Worm (Caenorhabditis elegans) whole organism, L1 larva: ENCODE results near the gene cyp-29A4.

Experiments used
- C16A3.4 ChIP-seq: fragments of 150-350 bp; optimal IDR thresholded peaks from 2 replicates; lab custom pipeline; 2014; ENCODE audit warnings: missing biosample characterization, missing genetic modification characterization
- F16B12.6 ChIP-seq: fragments of 150-350 bp; optimal IDR thresholded peaks from 2 replicates; lab custom pipeline; 2014; ENCODE audit warnings: missing biosample characterization, missing genetic modification characterization
- Y116A8C.19 ChIP-seq: sonication (generic microtip); optimal IDR thresholded peaks from 2 replicates; lab custom pipeline; 2016; ENCODE audit warnings: missing compliant biosample characterization, missing genetic modification characterization, borderline replicate concordance
- alr-1 ChIP-seq: fragments of 200-800 bp; sonication (Bioruptor generic); optimal IDR thresholded peaks from 2 replicates; lab custom pipeline; 2018; ENCODE audit warnings: borderline replicate concordance, mild to moderate bottlenecking, missing genetic modification characterization, missing compliant biosample characterization
- aly-2 ChIP-seq: fragments of 150-350 bp; optimal IDR thresholded peaks from 2 replicates; lab custom pipeline; 2014; ENCODE audit warnings: missing biosample characterization, missing genetic modification characterization
- ama-1 ChIP-seq: fragments of 150-350 bp; optimal IDR thresholded peaks from 2 replicates; lab custom pipeline; 2014
- blmp-1 ChIP-seq: fragments of 150-350 bp; optimal IDR thresholded peaks from 2 replicates; lab custom pipeline; 2014; ENCODE audit warnings: missing biosample characterization, missing genetic modification characterization
- ceh-63 ChIP-seq: fragments of 200-800 bp; sonication (Bioruptor generic); optimal IDR thresholded peaks from 2 replicates; lab custom pipeline; 2018; ENCODE audit warnings: mild to moderate bottlenecking, missing genetic modification characterization, missing compliant biosample characterization
- ceh-82 ChIP-seq, 3 experiments: fragments of 150-350 bp in 1 of 3; sonication (generic microtip) in 2 of 3; optimal IDR thresholded peaks; 2 replicates each; lab custom pipeline; 2014 to 2017; ENCODE audit warnings: missing biosample characterization in 3 of 3, missing genetic modification characterization in 3 of 3
- ceh-88 ChIP-seq: fragments of 200-800 bp; sonication (Bioruptor generic); IDR thresholded peaks from 2 replicates; pipeline ENCODE4 v1.3.6; 2022; ENCODE audit warnings: missing genetic modification characterization, missing compliant biosample characterization
- ceh-90 ChIP-seq: sonication (generic microtip); optimal IDR thresholded peaks from 2 replicates; lab custom pipeline; 2016; ENCODE audit warnings: missing genetic modification characterization, missing compliant biosample characterization
- efl-1 ChIP-seq, 4 experiments: fragments of 150-350 bp; optimal IDR thresholded peaks in 3 of 4; peaks in 1 of 4; 1 replicate in 1 of 4; 2 replicates in 3 of 4; lab custom pipeline; 2014; ENCODE audit warnings: missing biosample characterization in 2 of 4, missing genetic modification characterization in 2 of 4, missing genetic modification reagents in 2 of 4
- egl-27 ChIP-seq, 2 experiments: fragments of 150-350 bp in 1 of 2; sonication (generic microtip); optimal IDR thresholded peaks; 3 replicates each; lab custom pipeline; 2017 to 2018; ENCODE audit warnings: missing biosample characterization in 2 of 2, missing genetic modification characterization in 2 of 2, missing genetic modification reagents in 2 of 2
- elt-2 ChIP-seq: sonication (generic microtip); optimal IDR thresholded peaks from 2 replicates; lab custom pipeline; 2016; ENCODE audit warnings: missing genetic modification characterization, mild to moderate bottlenecking, inconsistent platforms, missing compliant biosample characterization, missing genetic modification reagents
- elt-3 ChIP-seq, 6 experiments: fragments of 150-350 bp in 1 of 6; sonication (generic microtip); optimal IDR thresholded peaks; 2 replicates each; lab custom pipeline; 2017 to 2018; ENCODE audit warnings: missing biosample characterization in 6 of 6, missing genetic modification characterization in 6 of 6, inconsistent platforms in 1 of 6
- ets-5 ChIP-seq: fragments of 200-800 bp; sonication (Bioruptor generic); IDR thresholded peaks from 2 replicates; pipeline ENCODE4 v1.3.6; 2022; ENCODE audit warnings: missing genetic modification characterization, missing compliant biosample characterization
- fkh-10 ChIP-seq: sonication (generic microtip); optimal IDR thresholded peaks from 2 replicates; lab custom pipeline; 2017; ENCODE audit warnings: missing biosample characterization, missing genetic modification reagents, missing genetic modification characterization
- fos-1 ChIP-seq: fragments of 150-350 bp; optimal IDR thresholded peaks from 2 replicates; lab custom pipeline; 2014; ENCODE audit warnings: missing biosample characterization, missing genetic modification characterization
- hlh-17 ChIP-seq: fragments of 200-800 bp; sonication (Bioruptor generic); optimal IDR thresholded peaks from 2 replicates; lab custom pipeline; 2018; ENCODE audit warnings: missing genetic modification characterization, mild to moderate bottlenecking, missing compliant biosample characterization, moderate library complexity, borderline replicate concordance
- irx-1 ChIP-seq: sonication (generic microtip); optimal IDR thresholded peaks from 2 replicates; lab custom pipeline; 2016; ENCODE audit warnings: missing genetic modification characterization, missing compliant biosample characterization
- jun-1 ChIP-seq: fragments of 150-350 bp; optimal IDR thresholded peaks from 2 replicates; lab custom pipeline; 2014; ENCODE audit warnings: missing biosample characterization, missing genetic modification reagents, missing genetic modification characterization
- lin-14 ChIP-seq: fragments of 200-800 bp; sonication (Bioruptor generic); optimal IDR thresholded peaks from 2 replicates; lab custom pipeline; 2018; ENCODE audit warnings: mild to moderate bottlenecking, missing genetic modification characterization, moderate library complexity, missing compliant biosample characterization
- lin-15B ChIP-seq: fragments of 150-350 bp; sonication (generic microtip); optimal IDR thresholded peaks from 3 replicates; lab custom pipeline; 2014; ENCODE audit warnings: missing biosample characterization, missing genetic modification characterization
- lin-35 ChIP-seq, 2 experiments: fragments of 150-350 bp; optimal IDR thresholded peaks; 2 replicates each; lab custom pipeline; 2014; ENCODE audit warnings: missing biosample characterization in 2 of 2, missing genetic modification characterization in 2 of 2, missing genetic modification reagents in 2 of 2
- lir-3 ChIP-seq: sonication (generic microtip); optimal IDR thresholded peaks from 2 replicates; lab custom pipeline; 2016; ENCODE audit warnings: mild to moderate bottlenecking, missing genetic modification characterization, moderate library complexity, missing compliant biosample characterization; ENCODE audit not compliant: poor library complexity
- mef-2 ChIP-seq: fragments of 150-350 bp; optimal IDR thresholded peaks from 2 replicates; lab custom pipeline; 2014; ENCODE audit warnings: missing biosample characterization, missing genetic modification characterization
- mep-1 ChIP-seq: fragments of 150-350 bp; optimal IDR thresholded peaks from 2 replicates; lab custom pipeline; 2014; ENCODE audit warnings: missing biosample characterization, missing genetic modification characterization
- nhr-12 ChIP-seq: sonication (generic microtip); optimal IDR thresholded peaks from 2 replicates; lab custom pipeline; 2017; ENCODE audit warnings: missing biosample characterization, missing genetic modification characterization
- nhr-19 ChIP-seq: fragments of 200-800 bp; sonication (Bioruptor generic); conservative IDR thresholded peaks from 2 replicates; pipeline ENCODE4 v1.3.6; 2022; ENCODE audit warnings: missing genetic modification characterization, missing compliant biosample characterization
- nhr-20 ChIP-seq: sonication (generic microtip); optimal IDR thresholded peaks from 2 replicates; lab custom pipeline; 2016; ENCODE audit warnings: mild to moderate bottlenecking, missing genetic modification characterization, missing compliant biosample characterization
- nhr-47 ChIP-seq: sonication (generic microtip); optimal IDR thresholded peaks from 2 replicates; lab custom pipeline; 2016; ENCODE audit warnings: mild to moderate bottlenecking, missing genetic modification characterization, moderate library complexity, missing compliant biosample characterization
- nhr-77 ChIP-seq: fragments of 150-350 bp; optimal IDR thresholded peaks from 2 replicates; lab custom pipeline; 2014; ENCODE audit warnings: missing biosample characterization, missing genetic modification characterization
- nhr-85 ChIP-seq: sonication (generic microtip); peaks from one replicate; lab custom pipeline; 2016; ENCODE audit warnings: missing genetic modification characterization, inconsistent platforms, missing compliant biosample characterization
- nhr-90 ChIP-seq: sonication (generic microtip); optimal IDR thresholded peaks from 2 replicates; lab custom pipeline; 2016; ENCODE audit warnings: mild to moderate bottlenecking, missing genetic modification characterization, missing compliant biosample characterization; ENCODE audit not compliant: poor library complexity
- pag-3 ChIP-seq: sonication (generic microtip); optimal IDR thresholded peaks from 2 replicates; lab custom pipeline; 2017; ENCODE audit warnings: missing genetic modification characterization, mild to moderate bottlenecking, missing compliant biosample characterization, antibody characterized with exemption, borderline replicate concordance; ENCODE audit not compliant: insufficient read depth
- pax-3 ChIP-seq: fragments of 200-800 bp; sonication (Bioruptor generic); optimal IDR thresholded peaks from 2 replicates; lab custom pipeline; 2018; ENCODE audit warnings: mild to moderate bottlenecking, missing genetic modification characterization, moderate library complexity, missing compliant biosample characterization
- pqm-1 ChIP-seq: sonication (generic microtip); optimal IDR thresholded peaks from 3 replicates; lab custom pipeline; 2017; ENCODE audit warnings: missing biosample characterization, missing genetic modification characterization
- rnt-1 ChIP-seq: sonication (generic microtip); optimal IDR thresholded peaks from 2 replicates; lab custom pipeline; 2016; ENCODE audit warnings: mild to moderate bottlenecking, missing genetic modification characterization, moderate library complexity, missing compliant biosample characterization
- skn-1 ChIP-seq: fragments of 150-350 bp; optimal IDR thresholded peaks from 2 replicates; lab custom pipeline; 2014; ENCODE audit warnings: missing biosample characterization, missing genetic modification characterization
- snpc-4 ChIP-seq: fragments of 150-350 bp; optimal IDR thresholded peaks from 2 replicates; lab custom pipeline; 2014; ENCODE audit warnings: missing biosample characterization, missing genetic modification characterization
- swsn-7 ChIP-seq: sonication (generic microtip); optimal IDR thresholded peaks from 2 replicates; lab custom pipeline; 2016; ENCODE audit warnings: missing genetic modification characterization, missing compliant biosample characterization
- tbx-2 ChIP-seq: sonication (generic microtip); optimal IDR thresholded peaks from 2 replicates; lab custom pipeline; 2016; ENCODE audit warnings: missing genetic modification characterization, missing compliant biosample characterization
- tlp-1 ChIP-seq: fragments of 150-350 bp; optimal IDR thresholded peaks from 2 replicates; lab custom pipeline; 2014; ENCODE audit warnings: missing biosample characterization, missing genetic modification characterization
- unc-130 ChIP-seq: fragments of 150-350 bp; optimal IDR thresholded peaks from 2 replicates; lab custom pipeline; 2017; ENCODE audit warnings: missing biosample characterization, missing genetic modification characterization, inconsistent platforms
- unc-86 ChIP-seq: sonication (generic microtip); optimal IDR thresholded peaks from 2 replicates; lab custom pipeline; 2016; ENCODE audit warnings: missing genetic modification characterization, missing compliant biosample characterization
- unc-98 ChIP-seq: fragments of 200-800 bp; sonication (Bioruptor generic); IDR thresholded peaks from 2 replicates; pipeline ENCODE4 v1.3.6; 2022; ENCODE audit warnings: missing genetic modification characterization, missing compliant biosample characterization
- xbp-1 ChIP-seq: sonication (generic microtip); optimal IDR thresholded peaks from 2 replicates; lab custom pipeline; 2016; ENCODE audit warnings: missing genetic modification characterization, missing compliant biosample characterization
- zag-1 ChIP-seq: fragments of 150-350 bp; optimal IDR thresholded peaks from 2 replicates; lab custom pipeline; 2014; ENCODE audit warnings: missing biosample characterization, missing genetic modification characterization
- zip-4 ChIP-seq: fragments of 200-800 bp; sonication (Bioruptor generic); optimal IDR thresholded peaks from 2 replicates; lab custom pipeline; 2018; ENCODE audit warnings: mild to moderate bottlenecking, missing genetic modification characterization, moderate library complexity, missing compliant biosample characterization

cyp-29A4 gene

ce11 chrV:9690728-9691127 is 36.2 kb downstream of the cyp-29A4 start (continued):
- peak; percentile 42 to 59 for TF ChIP-seq lin-35 (GFP tag; optimal IDR thresholded peaks at IDR 0.05; lab: Kevin White, UChicago)
- peak; percentile 3 for TF ChIP-seq nhr-90
- no peak for TF ChIP-seq elt-2
- no peak for TF ChIP-seq tlp-1 (tag; lab: Kevin White, UChicago)
- no peak for TF ChIP-seq aly-2 (tag; lab: Kevin White, UChicago)
- TF ChIP-seq xbp-1 (tag; lab: Kevin White, UChicago), result peak; percentile 39
- no peak for TF ChIP-seq unc-98 (GFP tag; lab: Robert Waterston, UW)
- TF ChIP-seq mep-1 (tag; lab: Kevin White, UChicago), result peak; percentile 64
- TF ChIP-seq lir-3 (tag; lab: Kevin White, UChicago), result no peak
- TF ChIP-seq skn-1 (tag; lab: Kevin White, UChicago), result peak; percentile 72
- peak; percentile 45 for TF ChIP-seq nhr-20 (tag; lab: Kevin White, UChicago)
- TF ChIP-seq C16A3.4 (tag; lab: Kevin White, UChicago), result peak; percentile 52

- no peak for TF ChIP-seq skn-1 (tag; lab: Kevin White, UChicago)
- TF ChIP-seq blmp-1 (tag; lab: Kevin White, UChicago), result peak; percentile 99
- no peak for TF ChIP-seq pax-3
- TF ChIP-seq Y116A8C.19 (tag; lab: Kevin White, UChicago), result no peak
- TF ChIP-seq xbp-1 (tag; lab: Kevin White, UChicago), result peak; percentile 11
- no peak for TF ChIP-seq aly-2 (tag; lab: Kevin White, UChicago)
- TF ChIP-seq rnt-1 (tag; lab: Kevin White, UChicago), result peak; percentile 50
- peak in 2 of 6 experiments; percentile 32 to 35 for TF ChIP-seq elt-3 (tag; optimal IDR thresholded peaks at IDR 0.05; lab: Kevin White, UChicago)
- TF ChIP-seq zip-4 (GFP tag; lab: Kevin White, UChicago), result no peak
- no peak for TF ChIP-seq nhr-19 (GFP tag; lab: Robert Waterston, UW)
- no peak for TF ChIP-seq pag-3 (tag; lab: Kevin White, UChicago)
- TF ChIP-seq ceh-90, result no peak
- TF ChIP-seq jun-1 (tag; lab: Kevin White, UChicago), result peak; percentile 6
- peak in 1 of 3 experiments; percentile 49 for TF ChIP-seq ceh-82 (tag; optimal IDR thresholded peaks at IDR 0.05; lab: Kevin White, UChicago)
- no peak for TF ChIP-seq ama-1 (lab: Kevin White, UChicago)
- no peak for TF ChIP-seq zag-1 (tag; lab: Kevin White, UChicago)
- no peak for TF ChIP-seq nhr-85
- no peak for TF ChIP-seq ets-5 (GFP tag; lab: Robert Waterston, UW)
- TF ChIP-seq lin-14 (GFP tag; lab: Kevin White, UChicago), result peak; percentile 87
- TF ChIP-seq fos-1 (tag; lab: Kevin White, UChicago), result peak; percentile 13
- no peak for TF ChIP-seq snpc-4 (tag; lab: Kevin White, UChicago)
- peak; percentile 58 for TF ChIP-seq F16B12.6 (tag; lab: Kevin White, UChicago)
- peak; percentile 38 for TF ChIP-seq nhr-47 (tag; lab: Kevin White, UChicago)
- no peak for TF ChIP-seq unc-130
- TF ChIP-seq alr-1 (tag; lab: Kevin White, UChicago), result no peak
- peak; percentile 78 for TF ChIP-seq mep-1 (tag; lab: Kevin White, UChicago)
- peak; percentile 39 for TF ChIP-seq nhr-77 (tag; lab: Kevin White, UChicago)
- TF ChIP-seq nhr-90, result no peak
- TF ChIP-seq pqm-1 (tag; lab: Kevin White, UChicago), result no peak
- peak; percentile 30 for TF ChIP-seq efl-1 (optimal IDR thresholded peaks at IDR 0.05; lab: Kevin White, UChicago)
- TF ChIP-seq efl-1 (GFP tag; optimal IDR thresholded peaks at IDR 0.05 in 1 of 2; lab: Kevin White, UChicago), result peak in 1 of 2 experiments; percentile 83
- no peak for TF ChIP-seq ceh-63 (GFP tag; lab: Kevin White, UChicago)
- no peak for TF ChIP-seq fkh-10 (GFP tag; lab: Kevin White, UChicago)
- peak; percentile 16 for TF ChIP-seq irx-1
- peak; percentile 43 for TF ChIP-seq tbx-2 (tag; lab: Kevin White, UChicago)
- no peak for TF ChIP-seq lin-15B
- no peak for TF ChIP-seq hlh-17 (GFP tag; lab: Kevin White, UChicago)
- TF ChIP-seq mef-2 (tag; lab: Kevin White, UChicago), result no peak
- peak; percentile 30 for TF ChIP-seq elt-2
- TF ChIP-seq nhr-12 (tag; lab: Kevin White, UChicago), result no peak
- no peak for TF ChIP-seq egl-27 (tag; optimal IDR thresholded peaks at IDR 0.05; lab: Kevin White, UChicago)
- TF ChIP-seq swsn-7 (tag; lab: Kevin White, UChicago), result peak; percentile 22
- no peak for TF ChIP-seq ceh-88 (GFP tag; lab: Robert Waterston, UW)
- no peak for TF ChIP-seq unc-86 (tag; lab: Kevin White, UChicago)
Observed at ce11 chrV:9692109-9692581, 37.6 kb downstream of the cyp-29A4 start, which contains the start of gene ztf-9. Gene ztf-9 (minus strand): TSS chrV:9692159.
